Fruit fly (Drosophila melanogaster) ovary, adult (tissue): Measurements from ENCODE around the gene eIF4H2.

Source experiments
- CG17801 ChIP-seq: fragments of 200-800 bp; optimal IDR thresholded peaks from 2 replicates; lab custom pipeline; 2019; ENCODE audit warnings: missing biosample characterization, mild to moderate bottlenecking, missing genetic modification characterization, moderate library complexity; ENCODE audit not compliant: partially characterized antibody

eIF4H2 gene

dm6 chr3R:30725787-30726186 is at the start of gene eIF4H2:
Gene eIF4H2 (plus strand): TSS chr3R:30726087.
- no peak for TF ChIP-seq CG17801

DNA sequence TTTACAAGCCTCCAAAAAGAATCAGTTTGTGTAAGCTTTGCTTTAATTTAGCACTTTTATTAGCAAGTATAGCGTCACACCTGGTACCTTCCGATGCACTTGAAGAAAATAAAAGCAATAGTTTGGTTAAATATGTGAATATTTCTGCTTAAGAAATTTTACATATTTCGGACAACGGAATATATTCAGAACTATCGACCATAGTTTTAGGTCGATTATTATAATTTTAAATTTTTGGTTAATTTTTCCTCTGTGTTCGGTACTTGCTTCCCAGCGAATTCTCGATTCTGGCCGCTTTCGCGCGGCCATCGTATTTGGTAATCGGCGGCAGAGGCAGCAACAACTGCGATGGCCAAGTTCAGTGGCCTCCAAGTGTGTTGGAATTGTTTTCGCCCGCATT is 36.2 kb upstream of the eIF4H2 start:
- TF ChIP-seq CG17801: no peak

DNA sequence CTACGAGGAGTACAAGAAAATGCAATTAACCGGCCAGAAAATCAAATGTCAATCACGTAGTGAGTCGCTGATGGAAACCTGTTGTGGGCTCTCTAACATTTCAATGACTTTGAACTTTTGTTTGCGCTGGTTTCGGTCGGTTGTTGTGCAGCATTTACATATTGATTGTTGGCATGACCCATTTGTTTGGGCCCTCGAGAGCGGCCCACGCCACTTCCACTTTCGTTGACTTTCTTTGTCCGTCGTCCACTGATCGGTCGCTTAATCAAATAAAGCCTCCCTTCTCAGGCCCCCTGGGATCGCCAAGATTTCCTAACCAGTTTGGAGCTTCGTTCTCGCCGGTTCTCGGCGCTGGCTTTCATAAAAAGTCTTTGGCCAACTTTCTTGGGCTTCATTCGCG is 35.6 kb upstream of the eIF4H2 start, which contains the start of gene Spn100A:
Spn100A (plus strand) TSS at position 392 of the 400 bp plus-strand sequence.
- TF ChIP-seq CG17801: no peak

DNA sequence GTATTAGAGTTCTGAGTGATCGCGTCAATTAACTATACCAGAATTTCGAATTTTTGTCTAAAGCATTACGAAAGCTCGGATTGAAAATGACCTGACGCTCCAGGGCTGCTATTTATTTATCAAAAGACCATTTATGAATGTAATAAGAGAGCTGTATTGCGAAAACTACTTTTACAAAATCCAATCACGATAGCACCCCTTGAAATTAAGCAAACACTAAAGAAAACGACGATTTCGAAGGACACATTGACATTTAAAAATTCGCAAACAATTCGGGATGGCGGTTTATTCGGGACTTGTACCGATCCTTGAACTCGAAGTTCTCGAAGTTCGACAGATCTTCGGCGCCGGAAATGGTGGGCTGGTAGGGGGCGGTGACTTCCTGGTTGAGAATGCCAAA is 30.5 kb upstream of the eIF4H2 start, which contains the start of gene CG12069:
CG12069 (minus strand) TSS at position 101 of the 400 bp plus-strand sequence.
- no peak for TF ChIP-seq CG17801

DNA sequence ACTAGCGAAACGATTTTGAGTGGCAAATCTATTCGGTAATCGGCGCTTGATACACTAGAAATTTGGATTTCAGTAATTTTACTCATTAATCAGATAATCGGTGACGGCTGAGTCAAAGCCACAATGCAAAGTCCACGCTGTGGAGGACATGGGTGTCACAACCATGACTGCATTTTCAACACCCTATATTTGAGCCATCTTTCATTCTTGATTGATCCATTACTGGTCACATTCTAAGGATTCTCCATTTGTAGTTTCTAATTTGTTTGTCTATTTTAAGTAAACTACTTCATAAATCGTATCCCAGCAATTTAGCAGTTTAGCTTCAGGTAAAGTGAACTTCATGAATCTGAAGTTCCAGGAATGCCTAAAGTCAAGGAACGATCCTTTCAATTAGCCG is 28.8 kb upstream of the eIF4H2 start, which contains the start of gene Pka-C2:
Pka-C2 (minus strand) TSS at position 101 of the 400 bp plus-strand sequence.
- TF ChIP-seq CG17801: no peak

DNA sequence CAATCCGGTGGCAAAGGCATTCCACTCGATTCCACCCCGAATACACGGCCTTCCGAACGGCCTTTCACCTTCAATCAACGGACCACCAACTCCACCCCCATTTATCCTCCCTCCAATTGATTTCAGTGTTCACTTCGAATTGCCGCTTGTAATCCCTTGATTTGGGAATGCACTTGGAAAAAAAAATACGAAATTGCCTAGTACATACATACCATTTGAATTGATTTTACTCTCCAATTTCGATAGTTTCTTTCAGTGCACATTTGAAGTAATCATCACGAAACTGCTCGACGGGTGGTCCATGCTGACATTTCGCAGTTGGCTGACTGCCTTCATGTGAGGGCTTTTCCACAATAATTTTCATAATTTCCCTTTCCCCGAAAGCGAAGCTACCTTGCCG is 26.7 kb upstream of the eIF4H2 start:
- no peak for TF ChIP-seq CG17801

DNA sequence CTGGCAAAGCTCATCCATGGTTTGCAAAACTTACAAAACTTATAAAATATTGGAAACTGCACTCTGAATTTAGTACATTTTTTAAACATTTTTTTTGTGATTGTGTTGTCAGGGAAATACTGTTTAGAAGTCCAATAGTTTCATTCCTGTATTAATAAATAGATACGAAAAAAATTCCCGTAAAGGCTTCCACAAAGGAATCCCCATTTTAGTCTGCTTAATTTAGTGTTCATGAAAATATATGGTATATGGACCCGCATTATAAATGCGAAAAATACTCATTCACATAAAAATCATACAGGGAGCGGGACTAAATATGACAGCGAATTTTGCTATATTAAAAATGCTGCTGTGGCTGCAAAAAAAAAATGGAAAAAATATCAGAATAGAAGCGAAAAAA is 19.9 kb upstream of the eIF4H2 start, which contains the start of gene CG31010:
CG31010 (minus strand) TSS at position 101 of the 400 bp plus-strand sequence.
- TF ChIP-seq CG17801: no peak

DNA sequence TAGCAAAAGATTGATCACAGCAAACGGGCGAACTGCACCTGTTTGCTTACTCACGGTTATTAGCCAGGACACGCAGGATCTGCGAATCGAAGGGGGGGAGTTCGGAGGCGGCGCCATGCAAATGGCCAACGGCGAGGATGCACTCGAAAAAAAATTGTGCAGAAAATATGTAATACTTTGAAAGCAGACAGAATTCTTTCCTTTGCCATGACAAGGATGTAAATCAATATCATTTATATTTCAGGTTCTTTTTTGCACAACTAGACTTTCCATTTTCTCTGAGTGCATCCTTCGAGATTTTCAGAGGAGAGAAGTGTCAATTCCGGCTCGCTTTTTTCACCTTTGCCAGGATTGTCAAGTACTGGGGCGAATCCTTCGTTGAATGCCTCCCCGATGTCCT is 16.6 kb upstream of the eIF4H2 start:
- TF ChIP-seq CG17801: no peak

dm6 chr3R:30710442-30710841 is 15.4 kb upstream of the eIF4H2 start:
- no peak for TF ChIP-seq CG17801

DNA sequence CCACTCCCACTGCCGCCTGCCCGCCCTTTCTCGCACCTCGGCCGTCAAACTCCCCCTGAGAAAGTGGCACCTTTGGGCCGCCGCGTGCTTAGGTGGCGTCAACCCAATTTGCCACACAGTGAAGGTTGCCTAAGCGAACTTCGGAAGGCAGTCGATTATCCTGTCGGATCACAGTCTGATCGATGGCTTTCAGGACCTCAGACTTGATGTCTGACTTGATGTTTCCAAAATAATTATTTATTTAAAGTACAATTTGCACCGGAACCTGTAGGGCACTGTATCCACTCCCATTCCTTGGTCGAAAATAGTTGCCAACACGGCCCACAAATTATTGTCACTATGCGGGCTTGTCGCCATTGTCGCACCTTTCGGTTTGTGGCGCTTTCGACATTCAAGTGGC is 11.5 kb upstream of the eIF4H2 start:
- no peak for TF ChIP-seq CG17801

DNA sequence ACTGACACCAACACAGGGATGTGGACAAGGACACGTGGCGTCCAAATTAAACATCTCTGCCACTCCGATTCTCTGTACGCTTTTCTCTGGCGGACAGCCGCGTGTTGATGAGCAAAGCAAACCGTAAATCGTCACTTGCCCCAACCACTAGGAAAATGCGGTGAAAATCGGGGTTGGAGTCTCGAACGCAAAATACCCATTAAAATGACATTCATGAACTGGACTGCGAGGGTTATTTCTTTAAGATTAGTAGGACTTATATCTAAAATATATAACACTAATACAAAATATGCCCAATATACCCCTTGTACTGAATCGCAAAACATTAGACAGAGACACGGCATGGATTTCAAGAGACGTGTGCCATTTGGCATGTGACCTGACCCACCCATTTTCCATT is 7.4 kb upstream of the eIF4H2 start:
- TF ChIP-seq CG17801: no peak

dm6 chr3R:30721215-30721862 is 4.5 kb upstream of the eIF4H2 start:
- no peak for TF ChIP-seq CG17801

- no peak for TF ChIP-seq CG17801
Observed at dm6 chr3R:30722374-30722773, 3.5 kb upstream of the eIF4H2 start.

DNA sequence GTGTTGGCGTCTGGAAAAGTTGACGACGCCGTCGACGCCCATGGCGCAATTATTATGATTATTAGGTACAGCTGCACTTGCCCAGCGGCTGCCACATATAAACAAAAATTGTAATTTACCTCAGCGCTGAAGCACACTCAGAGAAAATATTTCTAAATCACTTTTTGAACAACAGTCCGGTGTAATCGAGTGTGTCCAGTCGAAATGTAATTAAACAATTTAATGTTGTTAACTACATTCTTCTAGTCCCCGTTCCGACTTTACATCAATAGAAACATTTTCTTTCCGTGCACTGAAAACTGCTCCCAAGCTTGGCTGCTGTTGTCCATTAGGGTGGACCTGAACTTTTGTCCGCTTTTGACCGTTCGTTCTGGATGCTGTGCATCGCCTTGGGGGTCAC is 3.1 kb downstream of the eIF4H2 start:
- no peak for TF ChIP-seq CG17801

DNA sequence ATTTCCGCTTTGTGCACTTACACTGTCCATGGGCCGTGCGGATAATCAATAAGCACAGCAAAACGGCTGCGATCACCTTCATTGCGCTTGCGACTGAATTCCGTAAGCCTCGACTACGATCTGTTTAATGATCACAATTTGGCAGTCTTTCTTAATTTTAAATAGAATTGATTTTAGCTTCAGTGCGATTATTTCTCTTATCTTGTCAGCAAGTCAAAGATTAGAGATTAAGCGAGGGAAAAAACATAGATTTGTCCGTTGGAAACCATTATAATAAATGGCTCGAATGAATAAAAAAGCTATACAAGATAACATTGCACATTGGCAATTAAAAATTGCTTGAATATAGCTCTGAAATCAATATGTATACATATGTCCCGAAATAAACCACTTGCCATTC is 5.2 kb downstream of the eIF4H2 start, which contains the start of gene CG11313:
CG11313 (minus strand) TSS at position 101 of the 400 bp plus-strand sequence.
- TF ChIP-seq CG17801: no peak

- no peak for TF ChIP-seq CG17801
Observed at dm6 chr3R:30733081-30733480, 7.2 kb downstream of the eIF4H2 start.

DNA sequence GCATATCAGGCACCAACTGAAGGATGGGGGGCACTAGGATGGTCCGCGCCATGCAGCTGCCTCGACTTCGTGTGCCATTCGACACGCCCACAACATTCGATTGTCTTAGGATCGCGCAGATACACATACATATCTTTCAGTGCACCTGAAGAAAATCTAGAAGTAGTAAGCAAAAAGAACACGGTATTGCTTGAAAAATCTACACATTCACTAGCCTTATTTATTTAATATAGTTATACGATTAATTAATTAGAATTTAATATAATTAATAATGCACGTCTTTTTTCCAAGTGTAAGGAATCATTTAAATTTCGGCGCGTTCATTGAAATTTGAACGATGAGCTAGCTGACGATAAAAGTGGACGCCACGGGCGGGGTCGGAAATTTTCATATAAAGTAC is 8.7 kb downstream of the eIF4H2 start:
- TF ChIP-seq CG17801: no peak

DNA sequence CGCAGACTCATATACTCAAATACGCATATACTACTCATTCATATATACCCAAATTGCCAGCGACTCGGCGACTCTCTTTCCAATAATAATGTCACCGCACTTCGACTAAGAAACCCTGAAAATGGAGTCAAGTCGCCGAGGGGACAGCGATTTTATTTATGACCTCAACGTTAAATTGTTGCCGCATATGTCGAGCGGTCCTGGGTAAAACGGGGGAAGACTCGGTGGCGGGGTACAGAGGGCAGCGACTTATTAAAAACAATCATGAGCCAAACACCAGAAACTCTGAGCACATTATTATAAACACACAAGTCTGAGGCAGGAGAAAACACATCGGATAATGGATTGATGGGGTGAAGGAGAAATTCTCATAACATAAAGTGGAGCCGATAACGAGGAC is 9.2 kb downstream of the eIF4H2 start:
- no peak for TF ChIP-seq CG17801

DNA sequence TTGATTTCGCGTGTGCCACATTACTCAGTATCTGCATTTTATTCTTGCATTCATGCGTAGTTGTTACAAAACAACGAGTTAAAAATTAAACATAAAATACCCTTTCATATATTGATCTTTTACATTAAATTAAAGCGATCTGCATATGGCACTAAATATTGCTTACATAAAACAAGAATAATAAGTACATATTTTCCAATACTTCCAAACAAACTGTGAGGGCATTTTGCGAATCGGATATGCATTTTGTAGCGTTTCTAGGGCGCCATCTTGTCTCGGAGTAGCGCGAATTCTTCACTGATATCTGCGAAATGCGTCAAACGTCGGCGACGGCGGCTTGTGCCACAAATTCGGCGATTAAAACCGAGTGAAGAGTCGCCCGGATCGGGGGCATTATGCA is 15.5 kb downstream of the eIF4H2 start:
- TF ChIP-seq CG17801: no peak
